Worm (Caenorhabditis elegans) whole organism, L4 larva: ENCODE data around the gene seb-3.

Source experiments
- F10B5.3 ChIP-seq: sonication (generic microtip); optimal IDR thresholded peaks from 2 replicates; lab custom pipeline; 2016; ENCODE audit warnings: mild to moderate bottlenecking, missing genetic modification characterization, missing compliant biosample characterization
- F37D6.2 ChIP-seq: sonication (generic microtip); optimal IDR thresholded peaks from 2 replicates; lab custom pipeline; 2016; ENCODE audit warnings: mild to moderate bottlenecking, missing genetic modification characterization, missing compliant biosample characterization
- F49E8.2 ChIP-seq: sonication (generic microtip); optimal IDR thresholded peaks from 2 replicates; lab custom pipeline; 2016; ENCODE audit warnings: missing compliant biosample characterization, mild to moderate bottlenecking, missing genetic modification characterization, borderline replicate concordance
- R02D3.7 ChIP-seq: fragments of 150-350 bp; sonication (generic microtip); optimal IDR thresholded peaks from 3 replicates; lab custom pipeline; 2014; ENCODE audit warnings: missing biosample characterization, missing genetic modification characterization
- Y75B8A.6 ChIP-seq: fragments of 200-800 bp; sonication (Bioruptor generic); IDR thresholded peaks from 2 replicates; pipeline ENCODE4 v1.3.6; 2022; ENCODE audit warnings: missing genetic modification reagents, missing genetic modification characterization, missing compliant biosample characterization
- ZK546.5 ChIP-seq, 2 experiments: sonication (generic microtip); optimal IDR thresholded peaks; 2 replicates each; lab custom pipeline; 2017; ENCODE audit warnings: missing biosample characterization in 2 of 2, missing genetic modification characterization in 2 of 2
- ceh-20 ChIP-seq: fragments of 200-800 bp; sonication (Bioruptor generic); IDR thresholded peaks from 2 replicates; pipeline ENCODE4 v1.3.6; 2022; ENCODE audit warnings: missing genetic modification reagents, missing genetic modification characterization, missing compliant biosample characterization
- ceh-28 ChIP-seq: fragments of 150-350 bp; optimal IDR thresholded peaks from 2 replicates; lab custom pipeline; 2014; ENCODE audit warnings: missing biosample characterization, missing genetic modification reagents, missing genetic modification characterization
- ceh-44 ChIP-seq: fragments of 200-800 bp; sonication (Bioruptor generic); IDR thresholded peaks from 2 replicates; pipeline ENCODE4 v1.3.6; 2022; ENCODE audit warnings: missing genetic modification reagents, missing genetic modification characterization, missing compliant biosample characterization
- ceh-82 ChIP-seq: sonication (generic microtip); optimal IDR thresholded peaks from 2 replicates; lab custom pipeline; 2017; ENCODE audit warnings: missing biosample characterization, missing genetic modification characterization
- ctbp-1 ChIP-seq: fragments of 200-800 bp; sonication (Bioruptor generic); IDR thresholded peaks from 2 replicates; pipeline ENCODE4 v1.3.6; 2022; ENCODE audit warnings: missing genetic modification reagents, missing genetic modification characterization, missing compliant biosample characterization
- daf-8 ChIP-seq: fragments of 200-800 bp; sonication (Bioruptor generic); IDR thresholded peaks from 2 replicates; pipeline ENCODE4 v1.3.6; 2022; ENCODE audit warnings: missing genetic modification characterization, missing compliant biosample characterization
- dmd-8 ChIP-seq: fragments of 200-800 bp; sonication (Bioruptor generic); IDR thresholded peaks from 2 replicates; pipeline ENCODE4 v1.3.6; 2022; ENCODE audit warnings: missing genetic modification characterization, missing compliant biosample characterization
- dmd-9 ChIP-seq: fragments of 200-800 bp; sonication (Bioruptor generic); IDR thresholded peaks from 2 replicates; pipeline ENCODE4 v1.3.6; 2022; ENCODE audit warnings: missing genetic modification reagents, missing genetic modification characterization, missing compliant biosample characterization
- dpl-1 ChIP-seq: fragments of 150-350 bp; optimal IDR thresholded peaks from 2 replicates; lab custom pipeline; 2014; ENCODE audit warnings: missing biosample characterization, missing genetic modification reagents, missing genetic modification characterization
- dve-1 ChIP-seq: sonication (generic microtip); optimal IDR thresholded peaks from 2 replicates; lab custom pipeline; 2017; ENCODE audit warnings: antibody characterized with exemption, mild to moderate bottlenecking, missing genetic modification characterization, missing compliant biosample characterization; ENCODE audit not compliant: insufficient read depth
- egl-27 ChIP-seq: sonication (generic microtip); optimal IDR thresholded peaks from 3 replicates; lab custom pipeline; 2017; ENCODE audit warnings: missing biosample characterization, missing genetic modification reagents, missing genetic modification characterization
- egl-43 ChIP-seq: fragments of 200-800 bp; sonication (Bioruptor generic); IDR thresholded peaks from 2 replicates; pipeline ENCODE4 v1.3.6; 2022; ENCODE audit warnings: missing genetic modification reagents, missing genetic modification characterization, missing compliant biosample characterization
- gei-8 ChIP-seq: fragments of 200-800 bp; sonication (Bioruptor generic); optimal IDR thresholded peaks from 2 replicates; lab custom pipeline; 2018; ENCODE audit warnings: mild to moderate bottlenecking, missing genetic modification characterization, missing compliant biosample characterization
- lim-7 ChIP-seq: fragments of 200-800 bp; sonication (Bioruptor generic); IDR thresholded peaks from 2 replicates; pipeline ENCODE4 v1.3.6; 2022; ENCODE audit warnings: missing genetic modification characterization, missing compliant biosample characterization
- lin-15B ChIP-seq: fragments of 150-350 bp; sonication (generic microtip); optimal IDR thresholded peaks from 3 replicates; lab custom pipeline; 2014; ENCODE audit warnings: missing biosample characterization, missing genetic modification characterization
- lin-39 ChIP-seq: fragments of 150-350 bp; optimal IDR thresholded peaks from 2 replicates; lab custom pipeline; 2014; ENCODE audit warnings: missing biosample characterization, missing genetic modification reagents, missing genetic modification characterization
- madf-5 ChIP-seq, 2 experiments: fragments of 200-800 bp; sonication (Bioruptor generic); IDR thresholded peaks; 2 replicates each; pipeline ENCODE4 v1.3.6; 2022; ENCODE audit warnings: missing compliant biosample characterization in 2 of 2, missing genetic modification characterization in 2 of 2
- mdl-1 ChIP-seq, 2 experiments: fragments of 150-350 bp in 1 of 2; sonication (generic microtip) in 1 of 2; optimal IDR thresholded peaks; 2 replicates each; lab custom pipeline; 2014 to 2017; ENCODE audit warnings: missing biosample characterization in 2 of 2, missing genetic modification characterization in 2 of 2
- mdt-29 ChIP-seq: fragments of 200-800 bp; sonication (Bioruptor generic); IDR thresholded peaks from 2 replicates; pipeline ENCODE4 v1.3.6; 2022; ENCODE audit warnings: missing genetic modification reagents, missing genetic modification characterization, missing compliant biosample characterization
- mes-2 ChIP-seq: sonication (generic microtip); optimal IDR thresholded peaks from 2 replicates; lab custom pipeline; 2016; ENCODE audit warnings: missing genotype, mild to moderate bottlenecking, missing genetic modification characterization, missing compliant biosample characterization; ENCODE audit not compliant: poor library complexity, severe bottlenecking
- nhr-11 ChIP-seq: fragments of 150-350 bp; optimal IDR thresholded peaks from 2 replicates; lab custom pipeline; 2014; ENCODE audit warnings: missing biosample characterization, missing genetic modification characterization
- nhr-237 ChIP-seq: sonication (generic microtip); optimal IDR thresholded peaks from 2 replicates; lab custom pipeline; 2017; ENCODE audit warnings: missing biosample characterization, missing genetic modification characterization
- nhr-28 ChIP-seq: fragments of 150-350 bp; optimal IDR thresholded peaks from 2 replicates; lab custom pipeline; 2014; ENCODE audit warnings: missing biosample characterization, missing genetic modification characterization
- nhr-41 ChIP-seq: fragments of 200-800 bp; sonication (Bioruptor generic); IDR thresholded peaks from 2 replicates; pipeline ENCODE4 v1.3.6; 2022; ENCODE audit warnings: missing genetic modification reagents, missing genetic modification characterization, missing compliant biosample characterization
- nhr-42 ChIP-seq: fragments of 200-800 bp; sonication (Bioruptor generic); IDR thresholded peaks from 2 replicates; pipeline ENCODE4 v1.3.6; 2022; ENCODE audit warnings: missing genetic modification characterization, missing compliant biosample characterization
- nhr-48 ChIP-seq: sonication (generic microtip); optimal IDR thresholded peaks from 2 replicates; lab custom pipeline; 2016; ENCODE audit warnings: mild to moderate bottlenecking, missing genetic modification characterization, missing compliant biosample characterization
- nhr-76 ChIP-seq: fragments of 150-350 bp; optimal IDR thresholded peaks from 2 replicates; lab custom pipeline; 2014; ENCODE audit warnings: missing biosample characterization, missing genetic modification characterization
- pqm-1 ChIP-seq: sonication (generic microtip); optimal IDR thresholded peaks from 2 replicates; lab custom pipeline; 2017; ENCODE audit warnings: missing biosample characterization, missing genetic modification characterization
- sdz-12 ChIP-seq: fragments of 200-800 bp; sonication (Bioruptor generic); optimal IDR thresholded peaks from 2 replicates; lab custom pipeline; 2018; ENCODE audit warnings: mild to moderate bottlenecking, missing genetic modification characterization, missing compliant biosample characterization
- snpc-4 ChIP-seq: fragments of 150-350 bp; optimal IDR thresholded peaks from 2 replicates; lab custom pipeline; 2014; ENCODE audit warnings: missing biosample characterization, missing genetic modification characterization
- zfp-2 ChIP-seq: sonication (generic microtip); optimal IDR thresholded peaks from 2 replicates; lab custom pipeline; 2016; ENCODE audit warnings: mild to moderate bottlenecking, missing genetic modification characterization, missing compliant biosample characterization
- zfp-3 ChIP-seq: fragments of 200-800 bp; sonication (Bioruptor generic); conservative IDR thresholded peaks from 2 replicates; pipeline ENCODE4 v1.3.6; 2022; ENCODE audit warnings: missing genetic modification reagents, missing genetic modification characterization, missing compliant biosample characterization
- zip-2 ChIP-seq: fragments of 150-350 bp; optimal IDR thresholded peaks from 2 replicates; lab custom pipeline; 2014; ENCODE audit warnings: missing biosample characterization, missing genetic modification characterization

The seb-3 gene

ce11 chrX:15027566-15027965 is 1.5 kb downstream of the seb-3 start (continued):
- TF ChIP-seq dve-1 (tag; lab: Kevin White, UChicago), result no peak
- TF ChIP-seq sdz-12, result no peak
- TF ChIP-seq nhr-42 (GFP tag; lab: Robert Waterston, UW), result no peak
- TF ChIP-seq nhr-41 (GFP tag; lab: Robert Waterston, UW), result no peak
- TF ChIP-seq nhr-237 (tag; lab: Kevin White, UChicago), result no peak
- no peak for TF ChIP-seq dmd-9 (GFP tag; lab: Robert Waterston, UW)
- no peak for TF ChIP-seq egl-27 (tag; lab: Kevin White, UChicago)

DNA sequence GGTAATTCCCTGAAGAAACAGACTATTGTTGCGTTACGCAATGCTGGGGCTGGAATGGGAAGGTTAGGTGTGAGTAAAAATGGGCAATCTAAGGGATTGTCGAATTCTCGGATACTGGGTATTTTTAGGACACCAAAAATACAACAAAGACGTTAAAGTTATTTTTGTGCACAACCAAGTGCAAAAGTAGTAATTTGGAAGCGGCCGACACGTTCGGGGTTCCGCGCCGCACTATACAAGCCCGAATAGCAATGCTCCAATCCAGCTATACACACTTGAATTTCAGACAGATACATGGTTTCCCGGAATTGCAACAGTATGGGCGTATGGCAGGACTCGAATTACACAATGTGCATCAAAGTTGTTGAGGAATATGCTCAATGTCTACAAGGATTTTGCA is 1.9 kb downstream of the seb-3 start:
- TF ChIP-seq ceh-28 (no peak), lin-15B (tag; lab: Kevin White, UChicago) (no peak), snpc-4 (no peak), nhr-76 (tag; lab: Kevin White, UChicago) (no peak), F49E8.2 (tag; lab: Kevin White, UChicago) (no peak), zip-2 (tag; lab: Kevin White, UChicago) (no peak), F37D6.2 (no peak), lin-39 (no peak), Y75B8A.6 (GFP tag; lab: Robert Waterston, UW) (no peak), mes-2 (tag; lab: Kevin White, UChicago) (no peak), R02D3.7 (no peak), gei-8 (GFP tag; lab: Kevin White, UChicago) (no peak), egl-43 (GFP tag; lab: Robert Waterston, UW) (no peak), zfp-3 (no peak), pqm-1 (tag; lab: Kevin White, UChicago) (no peak), F10B5.3 (tag; lab: Kevin White, UChicago) (no peak), ceh-82 (no peak)

- TF ChIP-seq mdt-29, result no peak
- TF ChIP-seq mes-2 (tag; lab: Kevin White, UChicago), result no peak
- no peak for TF ChIP-seq F49E8.2 (tag; lab: Kevin White, UChicago)
- TF ChIP-seq dpl-1 (GFP tag; lab: Kevin White, UChicago), result no peak
- TF ChIP-seq lim-7 (GFP tag; lab: Robert Waterston, UW), result no peak
- TF ChIP-seq ceh-44 (GFP tag; lab: Robert Waterston, UW), result no peak
- TF ChIP-seq nhr-28 (tag; lab: Kevin White, UChicago), result no peak
- TF ChIP-seq nhr-11, result no peak
- no peak for TF ChIP-seq dmd-8 (GFP tag; lab: Robert Waterston, UW)
- no peak for TF ChIP-seq ZK546.5 (tag; optimal IDR thresholded peaks at IDR 0.05; lab: Kevin White, UChicago)
- no peak for TF ChIP-seq ctbp-1 (GFP tag; lab: Robert Waterston, UW)
- no peak for TF ChIP-seq madf-5 (GFP tag; IDR thresholded peaks at IDR 0.05; lab: Robert Waterston, UW)
- no peak for TF ChIP-seq mdl-1 (tag; optimal IDR thresholded peaks at IDR 0.05; lab: Kevin White, UChicago)
- TF ChIP-seq ceh-20 (GFP tag; lab: Robert Waterston, UW), result no peak
- TF ChIP-seq nhr-48 (tag; lab: Kevin White, UChicago), result no peak
- TF ChIP-seq F10B5.3 (tag; lab: Kevin White, UChicago), result no peak
- TF ChIP-seq zfp-2 (tag; lab: Kevin White, UChicago), result no peak
- TF ChIP-seq daf-8, result no peak
Measured at ce11 chrX:15034787-15035186, 8.7 kb downstream of the seb-3 start, which contains the start of gene dsc-1. TSS of gene dsc-1 (minus strand) at chrX:15034832.
